Worm (Caenorhabditis elegans): ENCODE measurements around the gene ifta-1.
A peak's percentile ranks its signal among the peaks of the same experiment; 100 is the strongest.

The ifta-1 gene

DNA sequence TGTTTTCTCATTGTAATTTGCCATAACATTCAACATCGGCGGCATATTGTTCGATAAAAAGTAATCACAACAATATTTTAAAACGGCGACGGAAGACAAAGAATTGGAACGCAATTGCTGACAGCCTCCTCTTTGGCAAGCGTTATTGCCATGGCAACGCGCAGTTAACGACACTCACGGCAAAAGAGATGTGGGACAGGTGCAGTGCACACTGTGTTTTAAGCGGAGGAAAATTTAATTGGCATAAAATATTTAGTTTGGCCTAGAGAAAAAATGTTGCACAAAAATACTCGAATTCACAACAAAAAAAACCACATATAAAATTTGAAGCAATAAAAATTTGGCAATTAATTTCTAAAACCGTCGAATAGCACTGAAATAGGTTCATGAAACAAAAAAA lies at the start of gene ifta-1:
Gene ifta-1, minus strand, starts transcription at position 101 of the 400 bp plus-strand sequence.
- TF ChIP-seq lin-54 (GFP tag; optimal IDR thresholded peaks at IDR 0.05) (no peak), nfyb-1 (GFP tag; IDR thresholded peaks at IDR 0.05) (no peak), sptf-2 (GFP tag; optimal IDR thresholded peaks at IDR 0.05) (no peak), bed-2 (GFP tag; IDR thresholded peaks at IDR 0.05) (no peak), hrde-1 (tag; optimal IDR thresholded peaks at IDR 0.05; ENCODE audit: borderline replicate concordance) (no peak), T07F8.4 (tag; optimal IDR thresholded peaks at IDR 0.05) (no peak), gei-17 (GFP tag; optimal IDR thresholded peaks at IDR 0.05) (no peak), ama-1 (optimal IDR thresholded peaks at IDR 0.05) (no peak), ama-1 (GFP tag; optimal IDR thresholded peaks at IDR 0.05) (no peak)

DNA sequence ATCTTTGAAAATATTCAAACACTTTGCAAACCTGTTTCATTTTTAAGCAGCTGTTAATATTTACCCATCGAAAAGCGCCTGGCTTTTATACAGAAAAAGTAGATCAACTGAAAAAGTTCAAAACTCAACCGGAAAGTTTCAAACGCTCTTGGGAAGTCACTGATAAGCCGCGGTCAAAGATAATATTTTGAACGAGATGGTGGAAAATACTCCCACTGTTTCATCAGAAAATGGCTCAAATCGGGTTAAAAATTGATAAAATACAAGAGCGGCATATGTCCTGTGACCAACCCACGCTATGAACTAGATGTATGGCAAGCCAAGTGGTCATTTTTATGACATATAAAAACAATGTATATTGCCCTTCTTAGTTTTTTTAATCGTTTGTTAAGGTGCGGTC lies 46.7 kb upstream of the ifta-1 start, which contains the start of gene sulp-2:
Gene sulp-2, minus strand, starts transcription at position 107 of the 400 bp plus-strand sequence.
- no peak for TF ChIP-seq ccch-3 (GFP tag; optimal IDR thresholded peaks at IDR 0.05)
- TF ChIP-seq nhr-80 (tag; optimal IDR thresholded peaks at IDR 0.05) = peak; percentile 31

DNA sequence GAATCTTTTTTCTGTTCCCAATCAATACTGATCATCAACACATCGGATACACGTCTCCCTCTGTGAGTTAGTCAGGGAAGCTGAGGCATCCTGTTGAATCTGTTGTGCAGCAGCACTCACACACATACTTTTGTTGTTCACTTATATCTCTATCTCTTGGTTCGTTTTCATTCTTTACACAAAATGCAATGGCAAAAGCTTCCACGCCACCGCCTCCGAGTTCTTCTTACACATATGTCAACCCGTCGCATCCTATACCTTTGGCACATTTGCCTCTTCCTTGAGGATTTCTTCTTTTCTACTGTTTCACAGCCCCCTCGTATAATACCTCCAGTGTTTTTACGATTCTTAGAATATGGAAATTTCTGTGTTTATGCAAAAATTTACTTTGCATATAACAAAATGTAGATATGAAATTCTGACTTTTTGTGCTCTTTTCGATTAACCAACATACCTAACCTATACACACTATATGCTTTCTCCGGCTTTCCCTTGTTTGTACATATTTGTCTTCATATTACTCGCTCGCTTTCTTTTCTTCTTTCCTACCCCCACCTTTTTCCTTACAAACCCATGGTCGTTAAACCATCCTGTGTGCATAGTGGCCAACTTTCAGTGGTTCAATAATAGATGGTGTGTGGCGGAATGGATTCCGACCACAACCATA lies 40.1 kb upstream of the ifta-1 start, which contains the start of gene unc-97:
Gene unc-97, plus strand, starts transcription at position 617 of the 667 bp plus-strand sequence.
- no peak for TF ChIP-seq hlh-12 (tag; optimal IDR thresholded peaks at IDR 0.05)
- TF ChIP-seq K12H6.12 (tag; optimal IDR thresholded peaks at IDR 0.05) = no peak
- TF ChIP-seq mel-28 (tag; optimal IDR thresholded peaks at IDR 0.05; ENCODE audit: borderline replicate concordance) = no peak
- no peak for TF ChIP-seq nhr-90 (tag; optimal IDR thresholded peaks at IDR 0.05)
- TF ChIP-seq sdz-38 (tag; optimal IDR thresholded peaks at IDR 0.05) = no peak
- no peak for TF ChIP-seq ztf-22 (GFP tag; optimal IDR thresholded peaks at IDR 0.05)
- no peak for TF ChIP-seq cebp-2 (GFP tag; IDR thresholded peaks at IDR 0.05)
- TF ChIP-seq F57C9.4 (tag; optimal IDR thresholded peaks at IDR 0.05) = no peak
- no peak for TF ChIP-seq madf-6 (GFP tag; IDR thresholded peaks at IDR 0.05)
- no peak for TF ChIP-seq pha-4 (tag; optimal IDR thresholded peaks at IDR 0.05)
- TF ChIP-seq dpff-1 (tag; optimal IDR thresholded peaks at IDR 0.05) = no peak
- no peak for TF ChIP-seq bed-2 (GFP tag; IDR thresholded peaks at IDR 0.05)
- TF ChIP-seq attf-3 (GFP tag; conservative IDR thresholded peaks at IDR 0.05) = no peak
- TF ChIP-seq nfyb-1 (GFP tag; IDR thresholded peaks at IDR 0.05) = no peak
- TF ChIP-seq die-1 (tag; optimal IDR thresholded peaks at IDR 0.05) = no peak
- TF ChIP-seq Y56A3A.18 (GFP tag; IDR thresholded peaks at IDR 0.05) = no peak

- TF ChIP-seq somi-1 (GFP tag; optimal IDR thresholded peaks at IDR 0.05) (no peak), dpl-1 (GFP tag; optimal IDR thresholded peaks at IDR 0.05) (no peak), cebp-2 (GFP tag; IDR thresholded peaks at IDR 0.05) (0 out of 2 replicates have a peak, but pooled peaks have one; percentile 34), F49E8.2 (tag; optimal IDR thresholded peaks at IDR 0.05; ENCODE audit: insufficient read depth) (no peak), hmg-1.2 (GFP tag; IDR thresholded peaks at IDR 0.05) (peak; percentile 59; the same call in 1 of the 2 replicates), zfh-2 (GFP tag; conservative IDR thresholded peaks at IDR 0.05) (peak; percentile 83), B0035.1 (tag; optimal IDR thresholded peaks at IDR 0.05) (no peak), F52B5.7 (tag; optimal IDR thresholded peaks at IDR 0.05) (no peak), ztf-18 (tag; optimal IDR thresholded peaks at IDR 0.05) (no peak), ceh-27 (GFP tag; optimal IDR thresholded peaks at IDR 0.05) (peak; percentile 31), unc-130 (GFP tag; optimal IDR thresholded peaks at IDR 0.05) (no peak), F10E7.11 (tag; optimal IDR thresholded peaks at IDR 0.05) (no peak), B0336.3 (GFP tag; IDR thresholded peaks at IDR 0.05) (no peak), madf-8 (GFP tag; conservative IDR thresholded peaks at IDR 0.05) (no peak)
Observed at ce11 chrX:5591830-5592229, 39.3 kb upstream of the ifta-1 start.

Data from whole organism, young adult.